Fruit fly (Drosophila melanogaster): ENCODE results near the gene Pits.

The Pits gene

dm6 chrX:12578701-12579372 lies 4.2 kb downstream of the Pits start (continued):
- TF ChIP-seq CG16779 (tag; optimal IDR thresholded peaks at IDR 0.05) (no peak), Lpt (GFP tag; optimal IDR thresholded peaks at IDR 0.05) (no peak), dac (GFP tag; optimal IDR thresholded peaks at IDR 0.05) (peak; percentile 17), Eip78C (GFP tag) (peak; percentile 85), Hr39 (GFP tag; optimal IDR thresholded peaks at IDR 0.05) (peak; percentile 41), lz (GFP tag; optimal IDR thresholded peaks at IDR 0.05) (peak; percentile 62), vri (GFP tag; optimal IDR thresholded peaks at IDR 0.05) (peak; percentile 3), net (GFP tag; optimal IDR thresholded peaks at IDR 0.05) (peak; percentile 53), CG6792 (GFP tag; optimal IDR thresholded peaks at IDR 0.05) (peak; percentile 5), CG3032 (tag; optimal IDR thresholded peaks at IDR 0.05) (peak; percentile 25), CG8119 (GFP tag; IDR thresholded peaks at IDR 0.05) (peak; percentile 68), salr (GFP tag; optimal IDR thresholded peaks at IDR 0.05) (peak in 1 of 2 experiments; percentile 7), fd59A (GFP tag; optimal IDR thresholded peaks at IDR 0.05) (peak; percentile 13), cyc (GFP tag; optimal IDR thresholded peaks at IDR 0.05) (peak; percentile 9), Smox (GFP tag; optimal IDR thresholded peaks at IDR 0.05) (peak; percentile 51), Ets96B (tag; optimal IDR thresholded peaks at IDR 0.05) (peak; percentile 31), Met (GFP tag; optimal IDR thresholded peaks at IDR 0.05) (peak; percentile 73), esn (GFP tag; optimal IDR thresholded peaks at IDR 0.05) (peak; percentile 67), CG11902 (GFP tag; optimal IDR thresholded peaks at IDR 0.05) (no peak), Gug (GFP tag; IDR thresholded peaks at IDR 0.05) (peak; percentile 61), spab (GFP tag; optimal IDR thresholded peaks at IDR 0.05) (no peak), eg (GFP tag; IDR thresholded peaks at IDR 0.05) (peak; percentile 63), pdm3 (GFP tag; optimal IDR thresholded peaks at IDR 0.05) (peak; percentile 62), Hr4 (GFP tag; optimal IDR thresholded peaks at IDR 0.05) (peak; percentile 68), dsx (GFP tag; optimal IDR thresholded peaks at IDR 0.05; ENCODE audit: poor library complexity, severe bottlenecking) (no peak), CG10631 (GFP tag; optimal IDR thresholded peaks at IDR 0.05) (peak; percentile 47)

- TF ChIP-seq vri (GFP tag; optimal IDR thresholded peaks at IDR 0.05) (peak; percentile 79), CG32006 (GFP tag; optimal IDR thresholded peaks at IDR 0.05) (no peak), Sox15 (GFP tag; optimal IDR thresholded peaks at IDR 0.05) (no peak), fkh (GFP tag; optimal IDR thresholded peaks at IDR 0.05) (no peak)
Observed at dm6 chrX:12578328-12578700, 4.7 kb downstream of the Pits start.

- peak in 1 of 2 experiments; percentile 14 for TF ChIP-seq ss (GFP tag; optimal IDR thresholded peaks at IDR 0.05)
- no peak for TF ChIP-seq CG4318 (GFP tag; optimal IDR thresholded peaks at IDR 0.05)
- 0 out of 2 replicates have a peak, but pooled peaks have one; percentile 14 for TF ChIP-seq CG15336 (GFP tag; IDR thresholded peaks at IDR 0.05)
- TF ChIP-seq vri (GFP tag; optimal IDR thresholded peaks at IDR 0.05) = peak; percentile 67
- no peak for TF ChIP-seq CG6854 (GFP tag; optimal IDR thresholded peaks at IDR 0.05)
- TF ChIP-seq fkh (GFP tag; optimal IDR thresholded peaks at IDR 0.05) = peak; percentile 67
- TF ChIP-seq svp (GFP tag) = peak; percentile 85
Observed at dm6 chrX:12577722-12578121, 5.3 kb downstream of the Pits start.

dm6 chrX:12575827-12576408 lies 7.1 kb downstream of the Pits start:
- TF ChIP-seq CG7368 (GFP tag; optimal IDR thresholded peaks at IDR 0.05) = peak; percentile 52
- TF ChIP-seq CG8119 (GFP tag; IDR thresholded peaks at IDR 0.05) = peak; percentile 96
- TF ChIP-seq fkh (GFP tag; optimal IDR thresholded peaks at IDR 0.05) = no peak
- TF ChIP-seq CG6792 (GFP tag; optimal IDR thresholded peaks at IDR 0.05) = peak; percentile 80
- peak; percentile 59 for TF ChIP-seq Sox15 (GFP tag; optimal IDR thresholded peaks at IDR 0.05)
- peak; percentile 97 for TF ChIP-seq CG32006 (GFP tag; optimal IDR thresholded peaks at IDR 0.05)
- TF ChIP-seq eg (GFP tag; IDR thresholded peaks at IDR 0.05) = peak; percentile 89
- peak; percentile 92 for TF ChIP-seq pdm3 (GFP tag; optimal IDR thresholded peaks at IDR 0.05)
- peak; percentile 94 for TF ChIP-seq CG6276 (GFP tag; optimal IDR thresholded peaks at IDR 0.05)
- TF ChIP-seq Gug (GFP tag; IDR thresholded peaks at IDR 0.05) = peak; percentile 77
- TF ChIP-seq Hr39 (GFP tag; optimal IDR thresholded peaks at IDR 0.05) = peak; percentile 75
- peak; percentile 78 for TF ChIP-seq spab (GFP tag; optimal IDR thresholded peaks at IDR 0.05)
- TF ChIP-seq Met (GFP tag; optimal IDR thresholded peaks at IDR 0.05) = peak; percentile 86
- TF ChIP-seq CG11294 (GFP tag; IDR thresholded peaks at IDR 0.05) = peak; percentile 67
- TF ChIP-seq lz (GFP tag; optimal IDR thresholded peaks at IDR 0.05) = peak; percentile 83
- peak; percentile 77 for TF ChIP-seq dsx (GFP tag; optimal IDR thresholded peaks at IDR 0.05; ENCODE audit: poor library complexity, severe bottlenecking)
- peak; percentile 91 for TF ChIP-seq achi (GFP tag; optimal IDR thresholded peaks at IDR 0.05)
- TF ChIP-seq CG3032 (tag; optimal IDR thresholded peaks at IDR 0.05) = peak; percentile 81
- peak; percentile 47 for TF ChIP-seq vri (GFP tag; optimal IDR thresholded peaks at IDR 0.05)
- no peak for TF ChIP-seq Eip93F (GFP tag; optimal IDR thresholded peaks at IDR 0.05)
- TF ChIP-seq CG34406 (GFP tag; optimal IDR thresholded peaks at IDR 0.05) = peak; percentile 77
- peak; percentile 94 for TF ChIP-seq Hr4 (GFP tag; optimal IDR thresholded peaks at IDR 0.05)
- TF ChIP-seq CG6163 (GFP tag; IDR thresholded peaks at IDR 0.05) = peak; percentile 85
- no peak for TF ChIP-seq Blimp-1 (GFP tag; optimal IDR thresholded peaks at IDR 0.05)
- peak; percentile 93 for TF ChIP-seq Lpt (GFP tag; optimal IDR thresholded peaks at IDR 0.05)

Data from whole organism, prepupa.